Worm (Caenorhabditis elegans): Measurements from ENCODE around the gene lin-29.
A peak's percentile ranks its signal among the peaks of the same experiment; 100 is the strongest.

The lin-29 gene

ce11 chrII:11936393-11936792, 1.2 kb upstream of the lin-29 start:
- TF ChIP-seq nhr-80 (tag; optimal IDR thresholded peaks at IDR 0.05), result peak; percentile 54
- TF ChIP-seq Y56A3A.18 (GFP tag; IDR thresholded peaks at IDR 0.05), result no peak

ce11 chrII:11930132-11930531, 5.0 kb downstream of the lin-29 start:
- TF ChIP-seq ztf-28 (GFP tag; IDR thresholded peaks at IDR 0.05) (no peak), F39B2.1 (GFP tag; IDR thresholded peaks at IDR 0.05) (no peak), hsf-1 (GFP tag; IDR thresholded peaks at IDR 0.05) (no peak), B0019.2 (GFP tag; conservative IDR thresholded peaks at IDR 0.05) (no peak), ceh-91 (GFP tag; IDR thresholded peaks at IDR 0.05) (no peak), ztf-22 (GFP tag; optimal IDR thresholded peaks at IDR 0.05) (no peak), F57C9.4 (tag; optimal IDR thresholded peaks at IDR 0.05) (no peak), madf-3 (GFP tag; IDR thresholded peaks at IDR 0.05) (no peak), B0035.1 (tag; optimal IDR thresholded peaks at IDR 0.05) (no peak), fkh-3 (tag; optimal IDR thresholded peaks at IDR 0.05) (no peak), tbx-9 (tag; optimal IDR thresholded peaks at IDR 0.05; ENCODE audit: borderline replicate concordance) (no peak), tlf-1 (GFP tag; optimal IDR thresholded peaks at IDR 0.05) (no peak), ceh-58 (GFP tag; IDR thresholded peaks at IDR 0.05) (no peak)

- TF ChIP-seq Y56A3A.18 (GFP tag; IDR thresholded peaks at IDR 0.05) (no peak), mes-4 (tag; optimal IDR thresholded peaks at IDR 0.05) (no peak), bed-2 (GFP tag; IDR thresholded peaks at IDR 0.05) (no peak), C17E4.6 (GFP tag; IDR thresholded peaks at IDR 0.05) (no peak), sea-2 (GFP tag; IDR thresholded peaks at IDR 0.05) (no peak), lin-40 (tag; optimal IDR thresholded peaks at IDR 0.05) (no peak), K12H6.12 (tag; optimal IDR thresholded peaks at IDR 0.05) (no peak), B0261.1 (tag; optimal IDR thresholded peaks at IDR 0.05) (no peak), Y67H2A.10 (GFP tag; conservative IDR thresholded peaks at IDR 0.05) (no peak), ztf-25 (GFP tag; IDR thresholded peaks at IDR 0.05) (no peak), chd-7 (tag; optimal IDR thresholded peaks at IDR 0.05) (no peak), efl-1 (GFP tag; optimal IDR thresholded peaks at IDR 0.05) (peak; percentile 38), zfh-2 (GFP tag; conservative IDR thresholded peaks at IDR 0.05) (peak; percentile 42; the same call in 1 of the 2 replicates), ekl-4 (GFP tag; IDR thresholded peaks at IDR 0.05) (no peak), C06A6.2 (GFP tag; conservative IDR thresholded peaks at IDR 0.05) (no peak), tbp1 (GFP tag; optimal IDR thresholded peaks at IDR 0.05) (no peak), snpc-1.1 (tag; optimal IDR thresholded peaks at IDR 0.05; ENCODE audit: insufficient read depth) (no peak), attf-6 (GFP tag; IDR thresholded peaks at IDR 0.05) (no peak), Y79H2A.3 (GFP tag; conservative IDR thresholded peaks at IDR 0.05) (no peak), ztf-6 (GFP tag; IDR thresholded peaks at IDR 0.05) (no peak), egrh-3 (GFP tag; IDR thresholded peaks at IDR 0.05) (0 out of 2 replicates have a peak, but pooled peaks have one; percentile 29), F52B5.7 (tag; optimal IDR thresholded peaks at IDR 0.05) (no peak), ztf-26 (tag; optimal IDR thresholded peaks at IDR 0.05) (no peak), ceh-27 (GFP tag; optimal IDR thresholded peaks at IDR 0.05) (peak; percentile 13), unc-130 (GFP tag; optimal IDR thresholded peaks at IDR 0.05) (no peak), Y53F4B.3 (GFP tag; IDR thresholded peaks at IDR 0.05) (no peak), nhr-27 (tag; optimal IDR thresholded peaks at IDR 0.05) (no peak), B0035.1 (tag; optimal IDR thresholded peaks at IDR 0.05) (no peak)
These were observed 6.4 kb downstream of the lin-29 start for ce11 chrII:11928752-11929151.

Measured in whole organism, young adult.